Fruit fly (Drosophila melanogaster) whole organism, embryonic: ENCODE measurements around the gene term.
A peak's percentile ranks its signal among the peaks of the same experiment; 100 is the strongest.

Experiments
- Abd-B ChIP-seq: fragments of 200-800 bp; sonication (Bioruptor generic); optimal IDR thresholded peaks from 2 replicates; lab custom pipeline; 2018; ENCODE audit warnings: missing biosample characterization, mild to moderate bottlenecking, missing genetic modification characterization, moderate library complexity
- CG12071 ChIP-seq: fragments of 200-800 bp; sonication (Bioruptor generic); optimal IDR thresholded peaks from 3 replicates; lab custom pipeline; 2018; ENCODE audit warnings: missing biosample characterization, mild to moderate bottlenecking, missing genetic modification characterization
- CG12104 ChIP-seq: fragments of 200-800 bp; sonication (Bioruptor generic); optimal IDR thresholded peaks from 3 replicates; lab custom pipeline; 2016; ENCODE audit warnings: missing biosample characterization, missing genetic modification characterization
- CG1233 ChIP-seq: fragments of 200-800 bp; sonication (Bioruptor generic); optimal IDR thresholded peaks from 4 replicates; lab custom pipeline; 2018; ENCODE audit warnings: missing biosample characterization, mild to moderate bottlenecking, missing genetic modification characterization
- CG14965 ChIP-seq: fragments of 200-800 bp; sonication (Bioruptor generic); optimal IDR thresholded peaks from 2 replicates; lab custom pipeline; 2016; ENCODE audit warnings: missing biosample characterization, missing genetic modification characterization, borderline replicate concordance
- CG15696 ChIP-seq: fragments of 200-800 bp; sonication (Bioruptor generic); optimal IDR thresholded peaks from 2 replicates; lab custom pipeline; 2019; ENCODE audit warnings: missing biosample characterization, mild to moderate bottlenecking, missing genetic modification characterization, moderate library complexity
- CG17361 ChIP-seq: fragments of 200-800 bp; sonication (Bioruptor generic); IDR thresholded peaks from 3 replicates; pipeline ENCODE4 v1.3.6; 2022; ENCODE audit warnings: missing biosample characterization, missing genetic modification characterization
- CG18011 ChIP-seq: fragments of 200-800 bp; sonication (Bioruptor generic); optimal IDR thresholded peaks from 2 replicates; lab custom pipeline; 2017; ENCODE audit warnings: missing biosample characterization, missing genetic modification characterization, mild to moderate bottlenecking, moderate library complexity, missing genotype
- CG18619 ChIP-seq: fragments of 200-800 bp; sonication (Bioruptor generic); optimal IDR thresholded peaks from 3 replicates; lab custom pipeline; 2017; ENCODE audit warnings: missing biosample characterization, mild to moderate bottlenecking, missing genetic modification characterization
- CG2199 ChIP-seq: fragments of 200-800 bp; sonication (Bioruptor generic); IDR thresholded peaks from 3 replicates; pipeline ENCODE4 v1.3.6; 2022; ENCODE audit warnings: missing biosample characterization, missing genetic modification characterization
- CG2712 ChIP-seq: fragments of 200-800 bp; optimal IDR thresholded peaks from 3 replicates; lab custom pipeline; 2019; ENCODE audit warnings: missing biosample characterization, mild to moderate bottlenecking, missing genetic modification characterization, moderate library complexity
- CG3065 ChIP-seq: fragments of 200-800 bp; sonication (Bioruptor generic); optimal IDR thresholded peaks from 2 replicates; lab custom pipeline; 2016; ENCODE audit warnings: missing biosample characterization, missing genetic modification characterization
- CG34376 ChIP-seq: fragments of 200-800 bp; sonication (Bioruptor generic); optimal IDR thresholded peaks from 2 replicates; lab custom pipeline; 2018; ENCODE audit warnings: missing biosample characterization, mild to moderate bottlenecking, missing genetic modification characterization
- CG3995 ChIP-seq: fragments of 200-800 bp; sonication (Bioruptor generic); optimal IDR thresholded peaks from 3 replicates; lab custom pipeline; 2016; ENCODE audit warnings: missing biosample characterization, missing genetic modification characterization
- CG4404 ChIP-seq: fragments of 200-800 bp; sonication (Bioruptor generic); IDR thresholded peaks from 2 replicates; pipeline ENCODE4 v1.3.6; 2022; ENCODE audit warnings: missing biosample characterization, missing genetic modification characterization
- CG4820 ChIP-seq: fragments of 200-800 bp; sonication (Bioruptor generic); optimal IDR thresholded peaks from 3 replicates; lab custom pipeline; 2016; ENCODE audit warnings: missing biosample characterization, missing genetic modification characterization
- CG5953 ChIP-seq: fragments of 200-800 bp; sonication (Bioruptor generic); IDR thresholded peaks from 2 replicates; pipeline ENCODE4 v1.3.6; 2022; ENCODE audit warnings: missing biosample characterization, missing genetic modification characterization
- CG6175 ChIP-seq: fragments of 200-800 bp; sonication (Bioruptor generic); IDR thresholded peaks from 3 replicates; pipeline ENCODE4 v1.3.6; 2022; ENCODE audit warnings: missing biosample characterization, missing genetic modification characterization
- CG6765 ChIP-seq: fragments of 200-800 bp; sonication (Bioruptor generic); optimal IDR thresholded peaks from 3 replicates; lab custom pipeline; 2017; ENCODE audit warnings: missing biosample characterization, mild to moderate bottlenecking, missing genetic modification characterization
- CG8388 ChIP-seq: fragments of 200-800 bp; sonication (Bioruptor generic); optimal IDR thresholded peaks from 2 replicates; lab custom pipeline; 2019; ENCODE audit warnings: missing biosample characterization, mild to moderate bottlenecking, missing genetic modification characterization, moderate library complexity
- CG9215 ChIP-seq: fragments of 200-800 bp; sonication (Bioruptor generic); IDR thresholded peaks from 2 replicates; pipeline ENCODE4 v1.3.6; 2022; ENCODE audit warnings: missing biosample characterization, missing genetic modification characterization
- Dek ChIP-seq: fragments of 200-800 bp; sonication (Bioruptor generic); optimal IDR thresholded peaks from 3 replicates; lab custom pipeline; 2019; ENCODE audit warnings: missing biosample characterization, mild to moderate bottlenecking, missing genetic modification characterization, moderate library complexity
- HLH3B ChIP-seq: fragments of 200-800 bp; sonication (Bioruptor generic); IDR thresholded peaks from 2 replicates; pipeline ENCODE4 v1.3.6; 2022; ENCODE audit warnings: missing biosample characterization, missing genetic modification characterization
- HLHmδ ChIP-seq: fragments of 200-800 bp; sonication (Bioruptor generic); optimal IDR thresholded peaks from 2 replicates; lab custom pipeline; 2018; ENCODE audit warnings: missing biosample characterization, mild to moderate bottlenecking, missing genetic modification characterization, moderate library complexity
- Hr39 ChIP-seq: fragments of >200 bp; optimal IDR thresholded peaks from 2 replicates; lab custom pipeline; 2017
- Hr51 ChIP-seq, 2 experiments: fragments of 200-800 bp; sonication (Bioruptor generic); optimal IDR thresholded peaks; 2 replicates in 1 of 2; 3 replicates in 1 of 2; lab custom pipeline; 2016 to 2018; ENCODE audit warnings: missing biosample characterization in 2 of 2, missing genetic modification characterization in 2 of 2, mild to moderate bottlenecking in 1 of 2, moderate library complexity in 1 of 2
- Oaz ChIP-seq: fragments of 200-800 bp; sonication (Bioruptor generic); IDR thresholded peaks from 2 replicates; pipeline ENCODE4 v1.3.6; 2022; ENCODE audit warnings: missing biosample characterization, missing genetic modification characterization
- Side ChIP-seq: fragments of 200-800 bp; sonication (Bioruptor generic); optimal IDR thresholded peaks from 2 replicates; lab custom pipeline; 2016; ENCODE audit warnings: missing biosample characterization, missing genetic modification characterization
- Sox102F ChIP-seq: fragments of 200-800 bp; sonication (Bioruptor generic); optimal IDR thresholded peaks from 2 replicates; lab custom pipeline; 2018; ENCODE audit warnings: missing biosample characterization, mild to moderate bottlenecking, missing genetic modification characterization, moderate library complexity
- Ssrp ChIP-seq: fragments of 200-800 bp; sonication (Bioruptor generic); optimal IDR thresholded peaks from 2 replicates; lab custom pipeline; 2018; ENCODE audit warnings: missing biosample characterization, mild to moderate bottlenecking, missing genetic modification characterization, moderate library complexity
- ac ChIP-seq: fragments of 200-800 bp; sonication (Bioruptor generic); optimal IDR thresholded peaks from 3 replicates; lab custom pipeline; 2017; ENCODE audit warnings: missing biosample characterization, mild to moderate bottlenecking, missing genetic modification characterization
- amos ChIP-seq: fragments of 200-800 bp; sonication (Bioruptor generic); IDR thresholded peaks from 2 replicates; pipeline ENCODE4 v1.3.6; 2022; ENCODE audit warnings: missing biosample characterization, missing genetic modification characterization; ENCODE audit not compliant: partially characterized antibody
- ash1 ChIP-seq: fragments of 200-800 bp; sonication (Bioruptor generic); optimal IDR thresholded peaks from 2 replicates; lab custom pipeline; 2018; ENCODE audit warnings: missing biosample characterization, mild to moderate bottlenecking, missing genetic modification characterization
- corto ChIP-seq: fragments of 200-800 bp; sonication (Bioruptor generic); optimal IDR thresholded peaks from 2 replicates; lab custom pipeline; 2016; ENCODE audit warnings: missing biosample characterization, mild to moderate bottlenecking, missing genetic modification characterization, moderate library complexity
- esg ChIP-seq: fragments of 200-800 bp; sonication (Bioruptor generic); conservative IDR thresholded peaks from 2 replicates; pipeline ENCODE4 v1.3.6; 2022; ENCODE audit warnings: missing biosample characterization, missing genetic modification characterization
- eyg ChIP-seq: fragments of 200-800 bp; sonication (Bioruptor generic); optimal IDR thresholded peaks from 3 replicates; lab custom pipeline; 2016; ENCODE audit warnings: missing biosample characterization, missing genetic modification characterization
- lov ChIP-seq, 2 experiments: fragments of 200-800 bp in 1 of 2; fragments of >200 bp in 1 of 2; sonication (Bioruptor generic) in 1 of 2; IDR thresholded peaks in 1 of 2; optimal IDR thresholded peaks in 1 of 2; 2 replicates in 1 of 2; 3 replicates in 1 of 2; pipeline versions ENCODE4 v1.3.6 to Lab custom; 2017 to 2022; ENCODE audit warnings: missing biosample characterization in 1 of 2, missing genetic modification characterization in 1 of 2
- oc ChIP-seq: fragments of 200-800 bp; sonication (Bioruptor generic); optimal IDR thresholded peaks from 2 replicates; lab custom pipeline; 2018; ENCODE audit warnings: missing biosample characterization, mild to moderate bottlenecking, missing genetic modification characterization, moderate library complexity
- onecut ChIP-seq: fragments of 200-800 bp; sonication (Bioruptor generic); IDR thresholded peaks from 2 replicates; pipeline ENCODE4 v1.3.6; 2022; ENCODE audit warnings: missing biosample characterization, missing genetic modification characterization
- pb ChIP-seq: fragments of 200-800 bp; sonication (Bioruptor generic); optimal IDR thresholded peaks from 3 replicates; lab custom pipeline; 2016; ENCODE audit warnings: missing biosample characterization, missing genetic modification characterization
- pho ChIP-seq: fragments of 200-800 bp; sonication (Bioruptor generic); optimal IDR thresholded peaks from 2 replicates; lab custom pipeline; 2016; ENCODE audit warnings: missing biosample characterization, missing genetic modification characterization
- ro ChIP-seq: fragments of 200-800 bp; sonication (Bioruptor generic); IDR thresholded peaks from 2 replicates; pipeline ENCODE4 v1.3.6; 2022; ENCODE audit warnings: missing biosample characterization, missing genetic modification characterization
- slp2 ChIP-seq: fragments of 200-800 bp; sonication (Bioruptor generic); optimal IDR thresholded peaks from 2 replicates; lab custom pipeline; 2016; ENCODE audit warnings: missing biosample characterization, missing genetic modification characterization
- sna ChIP-seq: fragments of 200-800 bp; sonication (Bioruptor generic); IDR thresholded peaks from 2 replicates; pipeline ENCODE4 v1.3.6; 2022; ENCODE audit warnings: missing biosample characterization, missing genetic modification characterization; ENCODE audit not compliant: partially characterized antibody
- sr ChIP-seq: fragments of 200-800 bp; sonication (Bioruptor generic); IDR thresholded peaks from 3 replicates; pipeline ENCODE4 v1.3.6; 2022; ENCODE audit warnings: missing biosample characterization, missing genetic modification characterization
- tin ChIP-seq: fragments of 200-800 bp; sonication (Bioruptor generic); optimal IDR thresholded peaks from 3 replicates; lab custom pipeline; 2016; ENCODE audit warnings: missing biosample characterization, missing genetic modification characterization
- yki ChIP-seq: fragments of >200 bp; optimal IDR thresholded peaks from 3 replicates; lab custom pipeline; 2018
- z ChIP-seq: fragments of 200-800 bp; sonication (Bioruptor generic); IDR thresholded peaks from 3 replicates; pipeline ENCODE4 v1.3.6; 2022; ENCODE audit warnings: missing biosample characterization, missing genetic modification characterization

Gene term

DNA sequence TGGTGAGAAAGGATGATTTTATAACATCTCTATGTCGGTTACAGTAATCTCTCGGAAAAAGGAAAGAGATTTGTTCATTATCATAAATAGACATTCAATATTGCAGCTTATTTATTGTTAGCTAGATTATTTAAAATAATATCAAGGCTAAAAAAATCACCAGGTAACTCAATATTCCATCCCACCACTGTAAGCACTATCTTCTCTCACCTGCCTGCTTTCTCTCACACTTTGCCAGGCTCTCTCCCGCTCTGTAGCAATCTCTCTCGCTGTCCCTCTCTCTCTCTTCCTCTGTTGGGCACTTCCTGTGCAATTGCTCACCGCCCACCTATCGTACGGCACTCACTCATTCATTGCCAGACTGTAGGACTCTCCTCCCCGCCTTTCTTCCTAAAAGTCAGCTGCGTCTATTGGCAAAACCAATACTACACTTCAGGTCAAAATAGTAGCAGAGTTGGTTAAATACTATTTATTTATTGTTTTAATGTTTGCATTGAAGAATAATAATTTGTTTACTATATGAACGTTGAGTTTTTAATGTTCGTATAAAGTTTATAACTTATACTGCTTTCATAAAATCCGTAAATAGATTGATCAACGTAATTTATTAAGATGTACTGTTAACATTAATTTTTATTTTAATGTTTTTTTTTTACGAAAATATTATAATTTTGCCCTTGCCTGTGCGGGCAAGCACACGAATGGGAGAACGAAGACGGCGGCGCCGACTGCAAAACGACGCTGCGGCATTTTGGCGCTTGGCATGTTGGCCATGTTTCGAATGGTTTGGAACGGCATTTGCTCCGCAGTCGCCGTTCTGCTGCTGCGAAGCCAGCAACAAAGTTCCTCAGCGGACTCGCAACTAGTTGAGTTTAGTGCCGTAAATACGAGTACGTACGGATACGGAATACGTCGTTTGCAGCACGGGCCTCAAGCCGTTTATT lies 47.3 kb upstream of the term start (continued):
- TF ChIP-seq CG3065 (GFP tag; lab: Kevin White, UChicago) (peak; percentile 47), pho (GFP tag; lab: Kevin White, UChicago) (peak; percentile 98), amos (GFP tag; lab: Robert Waterston, UW) (no peak), ac (GFP tag; lab: Kevin White, UChicago) (peak; percentile 53), Ssrp (tag; lab: Kevin White, UChicago) (peak; percentile 88), CG8388 (GFP tag; lab: Kevin White, UChicago) (peak; percentile 88), CG3995 (GFP tag; lab: Kevin White, UChicago) (peak; percentile 57), corto (peak; percentile 46), pb (peak; percentile 80), Hr51 (GFP tag; optimal IDR thresholded peaks at IDR 0.05; lab: Kevin White, UChicago) (peak; percentile 85 to 97), CG6175 (peak; percentile 97), CG17361 (GFP tag; lab: Robert Waterston, UW) (peak; percentile 96), HLH3B (peak; percentile 98), tin (GFP tag; lab: Kevin White, UChicago) (peak; percentile 91), HLHmδ (GFP tag; lab: Kevin White, UChicago) (peak; percentile 36), CG4404 (peak; percentile 93), slp2 (GFP tag; lab: Kevin White, UChicago) (peak; percentile 88), esg (GFP tag; lab: Robert Waterston, UW) (peak; percentile 95), z (GFP tag; lab: Robert Waterston, UW) (peak; percentile 75), oc (tag; lab: Kevin White, UChicago) (peak; percentile 88), ash1 (peak; percentile 80), CG4820 (peak; percentile 90), onecut (peak; percentile 83), Abd-B (GFP tag; lab: Kevin White, UChicago) (peak; percentile 81), lov (optimal IDR thresholded peaks at IDR 0.05; lab: Kevin White, UChicago) (no peak), lov (GFP tag; IDR thresholded peaks at IDR 0.05; lab: Robert Waterston, UW) (peak; percentile 94), CG34376 (GFP tag; lab: Kevin White, UChicago) (peak; percentile 81), CG18011 (GFP tag; lab: Kevin White, UChicago) (peak; percentile 84), Dek (tag; lab: Kevin White, UChicago) (peak; percentile 90), CG15696 (peak; percentile 83), CG5953 (GFP tag; lab: Robert Waterston, UW) (peak; percentile 93), Hr39 (lab: Kevin White, UChicago) (no peak), CG14965 (peak; percentile 53), ro (GFP tag; lab: Robert Waterston, UW) (peak; percentile 94), CG2199 (GFP tag; lab: Robert Waterston, UW) (peak; percentile 95), CG6765 (GFP tag; lab: Kevin White, UChicago) (peak; percentile 89), sna (GFP tag; lab: Robert Waterston, UW) (no peak), CG1233 (GFP tag; lab: Kevin White, UChicago) (peak; percentile 77), CG18619 (peak; percentile 85), Oaz (GFP tag; lab: Robert Waterston, UW) (peak; percentile 91), CG2712 (peak; percentile 83), CG12104 (GFP tag; lab: Kevin White, UChicago) (peak; percentile 83), Sox102F (peak; percentile 93), yki (peak; percentile 93), CG12071 (peak; percentile 88), CG9215 (GFP tag; lab: Robert Waterston, UW) (peak; percentile 96), Side (GFP tag; lab: Kevin White, UChicago) (peak; percentile 76), sr (GFP tag; lab: Robert Waterston, UW) (peak; percentile 89), eyg (GFP tag; lab: Kevin White, UChicago) (peak; percentile 89)
